Worm (Caenorhabditis elegans) whole organism, L4/young adult: ENCODE measurements around the gene R11D1.2.

Source experiments
- W03F9.2 ChIP-seq: fragments of 150-350 bp; optimal IDR thresholded peaks from 2 replicates; lab custom pipeline; 2014; ENCODE audit warnings: missing biosample characterization, missing genetic modification characterization
- dao-5 ChIP-seq: sonication (generic microtip); optimal IDR thresholded peaks from 2 replicates; lab custom pipeline; 2016; ENCODE audit warnings: missing genotype, missing genetic modification characterization, moderate library complexity, missing compliant biosample characterization
- him-1 ChIP-seq: sonication (generic microtip); optimal IDR thresholded peaks from 2 replicates; lab custom pipeline; 2016; ENCODE audit warnings: missing genotype, missing genetic modification reagents, missing genetic modification characterization, missing compliant biosample characterization

DNA sequence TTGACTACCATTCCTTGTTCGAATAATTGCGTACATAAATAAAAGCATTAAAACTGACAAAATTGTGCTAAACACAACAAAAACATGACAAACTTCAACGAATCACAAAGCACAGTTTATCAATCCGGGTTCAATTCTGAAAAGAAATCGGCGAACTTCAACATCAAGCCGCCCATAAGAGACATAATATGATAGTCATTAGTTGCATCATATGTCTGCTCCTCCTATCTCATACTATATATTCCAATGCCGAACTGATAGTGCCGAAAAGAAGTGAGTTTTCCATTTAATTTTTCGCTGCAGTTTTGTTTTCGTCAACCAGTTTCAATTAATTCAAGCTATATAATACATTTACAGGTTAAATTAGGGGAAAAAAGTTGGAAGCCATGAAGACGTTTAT lies 33.3 kb downstream of the R11D1.2 start, which contains the start of gene hrg-7:
- TF ChIP-seq him-1 (no peak), W03F9.2 (tag; lab: Kevin White, UChicago) (no peak), dao-5 (tag; lab: Kevin White, UChicago) (no peak)
